Fruit fly (Drosophila melanogaster): ENCODE results near the gene cact.
A peak's percentile ranks its signal among the peaks of the same experiment; 100 is the strongest.

The cact gene

dm6 chr2L:16286360-16287005 is 39.5 kb downstream of the cact start (continued):
- TF ChIP-seq CG17568 (GFP tag; optimal IDR thresholded peaks at IDR 0.05) (peak; percentile 49), Hr39 (optimal IDR thresholded peaks at IDR 0.05) (no peak), Drgx (GFP tag; IDR thresholded peaks at IDR 0.05) (no peak), CG7357 (GFP tag; IDR thresholded peaks at IDR 0.05) (peak; percentile 73; the same call in 1 of the 3 replicates), br (optimal IDR thresholded peaks at IDR 0.05) (no peak), odd (GFP tag; optimal IDR thresholded peaks at IDR 0.05) (peak; percentile 74), CG8944 (GFP tag; optimal IDR thresholded peaks at IDR 0.05) (peak; percentile 53), salm (tag; optimal IDR thresholded peaks at IDR 0.05) (peak; percentile 75), B-H1 (GFP tag; IDR thresholded peaks at IDR 0.05) (no peak), CG7745 (tag; optimal IDR thresholded peaks at IDR 0.05) (peak; percentile 15), lilli (GFP tag; optimal IDR thresholded peaks at IDR 0.05) (peak; percentile 86), emc (GFP tag; optimal IDR thresholded peaks at IDR 0.05) (peak; percentile 61), Mes4 (GFP tag; optimal IDR thresholded peaks at IDR 0.05) (peak; percentile 72), Hr3 (GFP tag; optimal IDR thresholded peaks at IDR 0.05) (peak; percentile 79), ems (GFP tag; optimal IDR thresholded peaks at IDR 0.05) (peak; percentile 21), CG7928 (GFP tag; optimal IDR thresholded peaks at IDR 0.05) (peak; percentile 53), bowl (GFP tag; IDR thresholded peaks at IDR 0.05) (no peak), Nf-YA (GFP tag; IDR thresholded peaks at IDR 0.05) (no peak), CG16779 (GFP tag; IDR thresholded peaks at IDR 0.05) (no peak), chm (GFP tag; IDR thresholded peaks at IDR 0.05) (no peak), TFAM (GFP tag; optimal IDR thresholded peaks at IDR 0.05) (peak; percentile 71), unpg (GFP tag; optimal IDR thresholded peaks at IDR 0.05) (peak; percentile 89), dysf (GFP tag; IDR thresholded peaks at IDR 0.05) (no peak), tio (GFP tag; optimal IDR thresholded peaks at IDR 0.05) (peak; percentile 68), bigmax (GFP tag; optimal IDR thresholded peaks at IDR 0.05) (no peak), ttk (GFP tag; IDR thresholded peaks at IDR 0.05) (no peak), CG11695 (GFP tag; IDR thresholded peaks at IDR 0.05) (no peak), PHDP (tag; optimal IDR thresholded peaks at IDR 0.05) (peak; percentile 88), jigr1 (GFP tag; IDR thresholded peaks at IDR 0.05) (no peak), sug (tag; optimal IDR thresholded peaks at IDR 0.05) (peak; percentile 50), ash1 (GFP tag; optimal IDR thresholded peaks at IDR 0.05) (peak; percentile 48), tx (GFP tag; optimal IDR thresholded peaks at IDR 0.05) (peak; percentile 82), CG8359 (GFP tag; optimal IDR thresholded peaks at IDR 0.05; ENCODE audit: borderline replicate concordance) (peak; percentile 77), Dip2 (GFP tag; IDR thresholded peaks at IDR 0.05) (no peak), twi (tag; optimal IDR thresholded peaks at IDR 0.05) (peak; percentile 63), CG42726 (GFP tag; IDR thresholded peaks at IDR 0.05; ENCODE audit: partially characterized antibody) (no peak), Sox102F (GFP tag; optimal IDR thresholded peaks at IDR 0.05) (peak; percentile 87), Bdp1 (GFP tag; optimal IDR thresholded peaks at IDR 0.05) (peak; percentile 53), Lpt (GFP tag; optimal IDR thresholded peaks at IDR 0.05) (no peak), slou (GFP tag; optimal IDR thresholded peaks at IDR 0.05) (peak; percentile 32), Chrac-16 (GFP tag; optimal IDR thresholded peaks at IDR 0.05) (peak; percentile 82), CTCF (GFP tag; optimal IDR thresholded peaks at IDR 0.05) (peak; percentile 12), MBD-R2 (GFP tag; IDR thresholded peaks at IDR 0.05) (no peak), Xbp1 (GFP tag; optimal IDR thresholded peaks at IDR 0.05) (peak; percentile 79), org-1 (GFP tag; optimal IDR thresholded peaks at IDR 0.05) (peak; percentile 74), nau (GFP tag; optimal IDR thresholded peaks at IDR 0.05) (peak; percentile 83), CG16815 (GFP tag; optimal IDR thresholded peaks at IDR 0.05) (peak; percentile 79), HmgZ (tag; optimal IDR thresholded peaks at IDR 0.05) (peak; percentile 59), CG18262 (tag; optimal IDR thresholded peaks at IDR 0.05) (peak; percentile 91), bcd (GFP tag; optimal IDR thresholded peaks at IDR 0.05) (peak; percentile 84), Oaz (GFP tag; IDR thresholded peaks at IDR 0.05) (no peak), CG1233 (GFP tag; optimal IDR thresholded peaks at IDR 0.05) (peak; percentile 78), usp (GFP tag; optimal IDR thresholded peaks at IDR 0.05) (no peak)

All from whole organism, embryonic.